Fruit fly (Drosophila melanogaster): ENCODE measurements around the gene CG11857.
A peak's percentile ranks its signal among the peaks of the same experiment; 100 is the strongest.

Gene CG11857

dm6 chr3R:25295320-25296020, 36.8 kb downstream of the CG11857 start, which contains the start of gene CG31102 (continued):
- peak; percentile 13 for TF ChIP-seq CG18599 (GFP tag; optimal IDR thresholded peaks at IDR 0.05)

- TF ChIP-seq bab2 (GFP tag; optimal IDR thresholded peaks at IDR 0.05), result no peak
- TF ChIP-seq CG14014 (GFP tag; IDR thresholded peaks at IDR 0.05), result no peak
- peak; percentile 4 for TF ChIP-seq exex (tag; optimal IDR thresholded peaks at IDR 0.05)
- no peak for TF ChIP-seq CG10147 (GFP tag; optimal IDR thresholded peaks at IDR 0.05)
- TF ChIP-seq CG14710 (tag; optimal IDR thresholded peaks at IDR 0.05), result no peak
- no peak for TF ChIP-seq Deaf1 (tag; optimal IDR thresholded peaks at IDR 0.05)
Observed at dm6 chr3R:25297678-25298077, 39.0 kb downstream of the CG11857 start, which contains the start of gene CG31097. CG31097 (minus strand) TSS chr3R:25297778.

dm6 chr3R:25299507-25299964, 40.8 kb downstream of the CG11857 start, which contains the start of gene CG31288:
CG31288 (minus strand) TSS chr3R:25299557.
- peak; percentile 46 for TF ChIP-seq exex (tag; optimal IDR thresholded peaks at IDR 0.05)
- no peak for TF ChIP-seq CG4617 (GFP tag; optimal IDR thresholded peaks at IDR 0.05; ENCODE audit: borderline replicate concordance)
- TF ChIP-seq Tbp (GFP tag; optimal IDR thresholded peaks at IDR 0.05), result no peak
- no peak for TF ChIP-seq Med (GFP tag)

dm6 chr3R:25300575-25300974, 41.9 kb downstream of the CG11857 start, which contains the start of gene CG13659:
CG13659 (plus strand) TSS chr3R:25300891.
- TF ChIP-seq Trl (optimal IDR thresholded peaks at IDR 0.05) (peak in 1 of 2 experiments; percentile 19), Trl (GFP tag; optimal IDR thresholded peaks at IDR 0.05) (no peak), vfl (GFP tag; optimal IDR thresholded peaks at IDR 0.05) (no peak), hb (GFP tag; IDR thresholded peaks at IDR 0.05; ENCODE audit: partially characterized antibody) (no peak), sug (tag; optimal IDR thresholded peaks at IDR 0.05) (peak; percentile 97), CG10654 (GFP tag; optimal IDR thresholded peaks at IDR 0.05) (no peak), Meics (GFP tag; optimal IDR thresholded peaks at IDR 0.05) (no peak), Dbx (GFP tag; IDR thresholded peaks at IDR 0.05) (0 out of 3 replicates have a peak, but pooled peaks have one; percentile 28), zen (tag; optimal IDR thresholded peaks at IDR 0.05) (no peak), CG15269 (tag; optimal IDR thresholded peaks at IDR 0.05) (peak; percentile 41), lab (GFP tag; optimal IDR thresholded peaks at IDR 0.05) (no peak), CG12155 (GFP tag; optimal IDR thresholded peaks at IDR 0.05) (no peak), Mrtf (GFP tag; IDR thresholded peaks at IDR 0.05) (no peak), CG12769 (tag; optimal IDR thresholded peaks at IDR 0.05) (peak; percentile 61), cg (GFP tag; optimal IDR thresholded peaks at IDR 0.05) (no peak), exex (tag; optimal IDR thresholded peaks at IDR 0.05) (peak; percentile 23), CG18011 (GFP tag; optimal IDR thresholded peaks at IDR 0.05) (no peak), hkb (optimal IDR thresholded peaks at IDR 0.05) (no peak), hkb (GFP tag; IDR thresholded peaks at IDR 0.05) (peak; percentile 10; the same call in 1 of the 2 replicates), chinmo (GFP tag; IDR thresholded peaks at IDR 0.05; ENCODE audit: partially characterized antibody) (peak; percentile 57; the same call in 1 of the 4 replicates), C15 (GFP tag; IDR thresholded peaks at IDR 0.05) (no peak), CG8290 (GFP tag; optimal IDR thresholded peaks at IDR 0.05) (no peak), CG8290 (tag; optimal IDR thresholded peaks at IDR 0.05) (peak in 1 of 2 experiments; percentile 4), Myb (GFP tag; optimal IDR thresholded peaks at IDR 0.05) (no peak), CG33213 (GFP tag; optimal IDR thresholded peaks at IDR 0.05) (no peak), grn (GFP tag; optimal IDR thresholded peaks at IDR 0.05) (no peak), CG13894 (tag; optimal IDR thresholded peaks at IDR 0.05) (peak; percentile 30), en (GFP tag; optimal IDR thresholded peaks at IDR 0.05) (no peak), sima (GFP tag; optimal IDR thresholded peaks at IDR 0.05) (no peak), HLH54F (GFP tag; optimal IDR thresholded peaks at IDR 0.05) (no peak)
